Worm (Caenorhabditis elegans) whole organism, L4 larva: ENCODE measurements around the gene ttr-12.

Source experiments
- ama-1 ChIP-seq: fragments of 150-350 bp; optimal IDR thresholded peaks from 2 replicates; lab custom pipeline; 2014; ENCODE audit warnings: inconsistent platforms, mixed read lengths
- ceh-32 ChIP-seq: sonication (generic microtip); optimal IDR thresholded peaks from 2 replicates; lab custom pipeline; 2016; ENCODE audit warnings: mild to moderate bottlenecking, missing genetic modification characterization, missing compliant biosample characterization; ENCODE audit not compliant: poor library complexity
- fos-1 ChIP-seq: fragments of 150-350 bp; optimal IDR thresholded peaks from 2 replicates; lab custom pipeline; 2014; ENCODE audit warnings: missing biosample characterization, missing genetic modification characterization
- hlh-30 ChIP-seq: sonication (generic microtip); optimal IDR thresholded peaks from 2 replicates; lab custom pipeline; 2017; ENCODE audit warnings: antibody characterized with exemption, mild to moderate bottlenecking, missing genetic modification characterization, missing compliant biosample characterization; ENCODE audit not compliant: insufficient read depth
- lsy-2 ChIP-seq, 2 experiments: fragments of 150-350 bp in 1 of 2; sonication (generic microtip) in 1 of 2; optimal IDR thresholded peaks; 2 replicates each; lab custom pipeline; 2014 to 2017; ENCODE audit warnings: missing biosample characterization in 2 of 2, missing genetic modification characterization in 2 of 2
- mep-1 ChIP-seq: fragments of 150-350 bp; sonication (generic microtip); optimal IDR thresholded peaks from 3 replicates; lab custom pipeline; 2014; ENCODE audit warnings: missing biosample characterization, missing genetic modification characterization
- nhr-237 ChIP-seq: sonication (generic microtip); optimal IDR thresholded peaks from 2 replicates; lab custom pipeline; 2017; ENCODE audit warnings: missing biosample characterization, missing genetic modification characterization
- nhr-77 ChIP-seq: fragments of 150-350 bp; optimal IDR thresholded peaks from 2 replicates; lab custom pipeline; 2014; ENCODE audit warnings: missing biosample characterization, missing genetic modification characterization
- saeg-2 ChIP-seq: fragments of 200-800 bp; sonication (Bioruptor generic); IDR thresholded peaks from 2 replicates; pipeline ENCODE4 v1.3.6; 2022; ENCODE audit warnings: missing genetic modification reagents, missing genetic modification characterization, missing compliant biosample characterization
- snpc-4 ChIP-seq: fragments of 150-350 bp; optimal IDR thresholded peaks from 2 replicates; lab custom pipeline; 2014; ENCODE audit warnings: missing biosample characterization, missing genetic modification characterization
- unc-130 ChIP-seq: sonication (generic microtip); optimal IDR thresholded peaks from 2 replicates; lab custom pipeline; 2016; ENCODE audit warnings: missing genetic modification reagents, missing genetic modification characterization, missing compliant biosample characterization

ce11 chrV:20600704-20601103, 7.9 kb downstream of the ttr-12 start:
- TF ChIP-seq unc-130 (GFP tag; lab: Kevin White, UChicago) = no peak
- no peak for TF ChIP-seq ama-1 (lab: Kevin White, UChicago)
- no peak for TF ChIP-seq nhr-77 (tag; lab: Kevin White, UChicago)
- no peak for TF ChIP-seq mep-1
- TF ChIP-seq saeg-2 = no peak
- no peak for TF ChIP-seq ceh-32 (tag; lab: Kevin White, UChicago)
- no peak for TF ChIP-seq fos-1
- TF ChIP-seq nhr-237 (tag; lab: Kevin White, UChicago) = no peak
- no peak for TF ChIP-seq lsy-2 (tag; optimal IDR thresholded peaks at IDR 0.05; lab: Kevin White, UChicago)
- no peak for TF ChIP-seq snpc-4 (tag; lab: Kevin White, UChicago)
- TF ChIP-seq hlh-30 = no peak
